Fruit fly (Drosophila melanogaster): ENCODE data around the gene salt.

DNA sequence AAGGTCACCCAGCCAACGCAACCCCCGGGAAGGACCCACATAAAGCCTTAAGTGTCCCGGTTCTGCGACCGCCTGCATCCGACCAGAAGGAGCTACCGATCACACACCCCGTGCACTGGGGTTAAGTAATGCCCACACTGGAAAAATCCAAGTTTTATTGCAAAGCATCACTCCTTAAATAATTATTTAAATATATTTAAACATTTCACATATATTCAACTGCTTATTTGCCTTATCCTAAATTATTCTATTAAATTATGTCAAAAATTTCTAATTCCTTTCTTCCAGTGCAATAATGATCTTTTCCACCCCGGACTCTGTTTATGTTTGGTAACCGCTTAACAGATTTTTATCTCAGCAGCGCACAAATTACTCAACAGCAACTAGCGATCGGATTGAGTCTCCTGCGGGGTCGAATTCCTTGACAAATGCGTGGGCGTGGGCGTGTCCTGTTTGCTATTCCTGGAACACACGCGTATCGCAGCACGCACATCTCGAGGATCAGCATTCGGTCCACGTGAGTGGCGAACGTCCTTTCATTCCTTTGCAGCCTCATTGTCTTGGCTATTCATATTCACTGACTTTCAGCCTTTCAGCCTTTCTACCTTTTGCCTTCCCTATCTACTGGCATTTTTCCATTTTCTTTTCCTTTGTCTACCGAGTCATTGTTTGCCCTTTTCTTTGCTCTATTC lies 49.8 kb downstream of the salt start:
- TF ChIP-seq Neu2 (GFP tag; optimal IDR thresholded peaks at IDR 0.05; ENCODE audit: borderline replicate concordance) (no peak), CG8924 (tag; optimal IDR thresholded peaks at IDR 0.05) (peak; percentile 70), h (optimal IDR thresholded peaks at IDR 0.05) (no peak), CG10959 (GFP tag; IDR thresholded peaks at IDR 0.05) (peak; percentile 89), dimm (GFP tag; IDR thresholded peaks at IDR 0.05) (no peak), Awh (GFP tag; IDR thresholded peaks at IDR 0.05) (no peak), ranshi (GFP tag; IDR thresholded peaks at IDR 0.05) (peak; percentile 39; the same call in 1 of the 2 replicates), CG10565 (GFP tag; optimal IDR thresholded peaks at IDR 0.05) (no peak), Hey (tag; optimal IDR thresholded peaks at IDR 0.05) (no peak), ken (GFP tag; IDR thresholded peaks at IDR 0.05) (no peak), crp (GFP tag; optimal IDR thresholded peaks at IDR 0.05) (no peak), CG2199 (GFP tag; IDR thresholded peaks at IDR 0.05) (no peak)

Measured in whole organism, embryonic.